Worm (Caenorhabditis elegans) whole organism, late embryonic: ENCODE results near the gene col-17.

Experiments used
- F13H6.1 ChIP-seq: sonication (generic microtip); optimal IDR thresholded peaks from 2 replicates; lab custom pipeline; 2016; ENCODE audit warnings: missing genetic modification characterization, missing compliant biosample characterization
- ama-1 ChIP-seq: fragments of 150-350 bp; optimal IDR thresholded peaks from 2 replicates; lab custom pipeline; 2014
- ceh-45 ChIP-seq: fragments of 200-800 bp; sonication (Bioruptor generic); IDR thresholded peaks from 2 replicates; pipeline ENCODE4 v1.3.6; 2022; ENCODE audit warnings: missing genetic modification reagents, missing genetic modification characterization, missing compliant biosample characterization
- che-1 ChIP-seq: sonication (generic microtip); optimal IDR thresholded peaks from 2 replicates; lab custom pipeline; 2016; ENCODE audit warnings: mild to moderate bottlenecking, missing genetic modification characterization, missing compliant biosample characterization
- hlh-15 ChIP-seq: sonication (generic microtip); optimal IDR thresholded peaks from 2 replicates; lab custom pipeline; 2016; ENCODE audit warnings: missing genetic modification characterization, missing compliant biosample characterization
- pqm-1 ChIP-seq: sonication (generic microtip); optimal IDR thresholded peaks from 2 replicates; lab custom pipeline; 2016; ENCODE audit warnings: missing genetic modification characterization, missing compliant biosample characterization
- rnt-1 ChIP-seq: sonication (generic microtip); optimal IDR thresholded peaks from 2 replicates; lab custom pipeline; 2016; ENCODE audit warnings: missing genetic modification characterization, missing compliant biosample characterization
- sox-2 ChIP-seq: fragments of 200-800 bp; sonication (Bioruptor generic); IDR thresholded peaks from 2 replicates; pipeline ENCODE4 v1.3.6; 2022; ENCODE audit warnings: missing genetic modification reagents, missing genetic modification characterization, missing compliant biosample characterization
- tbx-2 ChIP-seq: sonication (generic microtip); optimal IDR thresholded peaks from 2 replicates; lab custom pipeline; 2016; ENCODE audit warnings: missing genetic modification characterization, missing compliant biosample characterization
- unc-3 ChIP-seq, 2 experiments: fragments of 200-800 bp in 1 of 2; sonication (Bioruptor generic) in 1 of 2; sonication (generic microtip) in 1 of 2; conservative IDR thresholded peaks in 1 of 2; optimal IDR thresholded peaks in 1 of 2; 2 replicates each; pipeline versions ENCODE4 v1.3.6 to Lab custom; 2016 to 2022; ENCODE audit warnings: missing compliant biosample characterization in 2 of 2, missing genetic modification characterization in 2 of 2, missing genetic modification reagents in 1 of 2

ce11 chrII:4849885-4850284, 17.5 kb downstream of the col-17 start, which contains the start of gene T23B7.3:
- TF ChIP-seq pqm-1 (no peak), unc-3 (GFP tag; conservative IDR thresholded peaks at IDR 0.05; lab: Robert Waterston, UW) (no peak), unc-3 (tag; optimal IDR thresholded peaks at IDR 0.05; lab: Kevin White, UChicago) (no peak), hlh-15 (tag; lab: Kevin White, UChicago) (no peak), sox-2 (GFP tag; lab: Robert Waterston, UW) (no peak), rnt-1 (tag; lab: Kevin White, UChicago) (no peak), che-1 (tag; lab: Kevin White, UChicago) (no peak), F13H6.1 (no peak), ama-1 (lab: Kevin White, UChicago) (no peak), ceh-45 (no peak), tbx-2 (tag; lab: Kevin White, UChicago) (no peak)
